Fruit fly (Drosophila melanogaster): Measurements from ENCODE around the gene cact.

Gene cact

DNA sequence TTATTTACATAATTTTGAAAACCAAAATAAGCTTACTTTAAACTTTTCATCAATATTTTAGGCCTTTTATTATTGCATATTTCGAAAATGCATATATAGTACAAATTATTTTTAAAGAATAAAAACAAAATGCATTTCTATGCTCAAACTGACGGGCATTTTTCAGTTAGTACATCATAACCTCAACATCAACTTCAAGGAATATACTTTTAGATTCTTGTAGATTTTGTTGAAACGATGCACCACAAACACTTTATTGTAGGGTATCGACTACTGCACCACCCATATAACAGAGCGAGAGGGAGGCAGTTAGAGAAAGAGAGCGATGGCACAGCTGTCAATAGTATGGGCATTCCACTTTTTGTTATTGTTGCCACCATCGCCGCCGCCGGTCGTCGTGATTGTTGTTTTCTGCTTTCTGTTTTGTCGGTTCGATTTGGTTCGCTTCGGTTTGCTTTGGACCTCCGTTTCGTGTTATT, 46.2 kb downstream of the cact start (continued):
- peak; percentile 96 for TF ChIP-seq Xbp1 (GFP tag; optimal IDR thresholded peaks at IDR 0.05)
- peak; percentile 78 for TF ChIP-seq CG8944 (GFP tag; optimal IDR thresholded peaks at IDR 0.05)
- TF ChIP-seq Drgx (GFP tag; IDR thresholded peaks at IDR 0.05), result peak; percentile 90
- no peak for TF ChIP-seq Gsc (GFP tag; IDR thresholded peaks at IDR 0.05)
- TF ChIP-seq D19B (GFP tag; optimal IDR thresholded peaks at IDR 0.05), result peak; percentile 72
- peak; percentile 51; the same call in 1 of the 2 replicates for TF ChIP-seq CG32532 (GFP tag; IDR thresholded peaks at IDR 0.05)
- peak; percentile 94 for TF ChIP-seq Camta (GFP tag; optimal IDR thresholded peaks at IDR 0.05)
- peak; percentile 27; the same call in 1 of the 3 replicates for TF ChIP-seq CG11560 (tag; IDR thresholded peaks at IDR 0.05)
- no peak for TF ChIP-seq CG11085 (GFP tag; IDR thresholded peaks at IDR 0.05)
- peak; percentile 80 for TF ChIP-seq mam (GFP tag; optimal IDR thresholded peaks at IDR 0.05)
- peak; percentile 83 for TF ChIP-seq Dek (tag; optimal IDR thresholded peaks at IDR 0.05)
- peak; percentile 90 for TF ChIP-seq CG2199 (GFP tag; IDR thresholded peaks at IDR 0.05)
- peak; percentile 90 for TF ChIP-seq CG11723 (GFP tag; optimal IDR thresholded peaks at IDR 0.05)
- peak; percentile 74; the same call in 2 of the 3 replicates for TF ChIP-seq H15 (GFP tag; IDR thresholded peaks at IDR 0.05)
- TF ChIP-seq CG1792 (GFP tag; optimal IDR thresholded peaks at IDR 0.05), result peak; percentile 57
- peak; percentile 74 for TF ChIP-seq CG7987 (GFP tag; optimal IDR thresholded peaks at IDR 0.05)
- 0 out of 3 replicates have a peak, but pooled peaks have one; percentile 28 for TF ChIP-seq C15 (GFP tag; IDR thresholded peaks at IDR 0.05)
- TF ChIP-seq pho (GFP tag; optimal IDR thresholded peaks at IDR 0.05), result peak; percentile 40
- peak; percentile 93 for TF ChIP-seq nau (GFP tag; optimal IDR thresholded peaks at IDR 0.05)
- no peak for TF ChIP-seq vnd (GFP tag; IDR thresholded peaks at IDR 0.05; ENCODE audit: partially characterized antibody)
- peak; percentile 68 for TF ChIP-seq CG9609 (GFP tag; optimal IDR thresholded peaks at IDR 0.05)
- TF ChIP-seq gcm (GFP tag; optimal IDR thresholded peaks at IDR 0.05), result peak; percentile 95
- peak; percentile 94 for TF ChIP-seq unpg (GFP tag; optimal IDR thresholded peaks at IDR 0.05)
- TF ChIP-seq CG13894 (tag; optimal IDR thresholded peaks at IDR 0.05), result no peak
- TF ChIP-seq hb (GFP tag; IDR thresholded peaks at IDR 0.05; ENCODE audit: partially characterized antibody), result no peak
- TF ChIP-seq CG9876 (GFP tag; optimal IDR thresholded peaks at IDR 0.05), result peak; percentile 19
- TF ChIP-seq gem (tag; optimal IDR thresholded peaks at IDR 0.05), result peak; percentile 97
- TF ChIP-seq pb (GFP tag; optimal IDR thresholded peaks at IDR 0.05), result peak; percentile 71
- no peak for TF ChIP-seq CG11696 (GFP tag; IDR thresholded peaks at IDR 0.05)
- TF ChIP-seq Dad (GFP tag; optimal IDR thresholded peaks at IDR 0.05), result peak; percentile 57
- no peak for TF ChIP-seq CG7745 (tag; optimal IDR thresholded peaks at IDR 0.05)
- TF ChIP-seq Lhr (GFP tag; optimal IDR thresholded peaks at IDR 0.05), result peak; percentile 81
- no peak for TF ChIP-seq toy (GFP tag; IDR thresholded peaks at IDR 0.05)
- peak; percentile 72 for TF ChIP-seq tup (GFP tag; optimal IDR thresholded peaks at IDR 0.05)
- TF ChIP-seq cwo (GFP tag; optimal IDR thresholded peaks at IDR 0.05), result peak; percentile 71
- TF ChIP-seq Pdp1 (GFP tag; optimal IDR thresholded peaks at IDR 0.05), result peak; percentile 86 to 91
- TF ChIP-seq az2 (GFP tag; optimal IDR thresholded peaks at IDR 0.05), result peak; percentile 95
- TF ChIP-seq chinmo (GFP tag; IDR thresholded peaks at IDR 0.05; ENCODE audit: partially characterized antibody), result peak; percentile 89; the same call in 3 of the 4 replicates
- TF ChIP-seq Lim3 (GFP tag; IDR thresholded peaks at IDR 0.05), result peak; percentile 55
- TF ChIP-seq sr (GFP tag; IDR thresholded peaks at IDR 0.05), result 0 out of 3 replicates have a peak, but pooled peaks have one; percentile 6
- TF ChIP-seq cas (GFP tag; IDR thresholded peaks at IDR 0.05), result no peak
- no peak for TF ChIP-seq fd102C (GFP tag; optimal IDR thresholded peaks at IDR 0.05)
- TF ChIP-seq ab (GFP tag; optimal IDR thresholded peaks at IDR 0.05), result peak; percentile 57
- TF ChIP-seq ken (GFP tag; IDR thresholded peaks at IDR 0.05), result peak; percentile 79; the same call in 2 of the 3 replicates
- TF ChIP-seq CG4820 (GFP tag; optimal IDR thresholded peaks at IDR 0.05), result peak; percentile 92
- peak; percentile 37 for TF ChIP-seq CG14965 (GFP tag; optimal IDR thresholded peaks at IDR 0.05; ENCODE audit: borderline replicate concordance)
- peak; percentile 83 for TF ChIP-seq HLH3B (GFP tag; IDR thresholded peaks at IDR 0.05)
- TF ChIP-seq CG4707 (GFP tag; optimal IDR thresholded peaks at IDR 0.05), result peak; percentile 75
- peak; percentile 89 for TF ChIP-seq vvl (GFP tag; IDR thresholded peaks at IDR 0.05)
- TF ChIP-seq CG32767 (GFP tag; IDR thresholded peaks at IDR 0.05), result peak; percentile 84

Data from whole organism, embryonic.